Worm (Caenorhabditis elegans) whole organism, L2 larva: ENCODE measurements around the gene Y24D9A.7.

Experiments used
- gmeb-1 ChIP-seq: fragments of 150-350 bp; optimal IDR thresholded peaks from 2 replicates; lab custom pipeline; 2014; ENCODE audit warnings: missing biosample characterization, missing genetic modification characterization
- mab-5 ChIP-seq: fragments of 150-350 bp; optimal IDR thresholded peaks from 2 replicates; lab custom pipeline; 2014; ENCODE audit warnings: missing biosample characterization, missing genetic modification characterization
- mdl-1 ChIP-seq, 2 experiments: fragments of 150-350 bp in 1 of 2; sonication (generic microtip) in 1 of 2; optimal IDR thresholded peaks; 2 replicates each; lab custom pipeline; 2017; ENCODE audit warnings: missing biosample characterization in 2 of 2, missing genetic modification characterization in 2 of 2
- nhr-10 ChIP-seq: sonication (generic microtip); optimal IDR thresholded peaks from 2 replicates; lab custom pipeline; 2017; ENCODE audit warnings: missing biosample characterization, missing genetic modification characterization
- nhr-11 ChIP-seq: fragments of 150-350 bp; optimal IDR thresholded peaks from 2 replicates; lab custom pipeline; 2014; ENCODE audit warnings: missing biosample characterization, missing genetic modification characterization
- nhr-25 ChIP-seq: fragments of 150-350 bp; sonication (generic microtip); optimal IDR thresholded peaks from 3 replicates; lab custom pipeline; 2014; ENCODE audit warnings: missing biosample characterization, missing genetic modification characterization
- nhr-77 ChIP-seq: fragments of 150-350 bp; optimal IDR thresholded peaks from 2 replicates; lab custom pipeline; 2014; ENCODE audit warnings: missing biosample characterization, missing genetic modification characterization
- snpc-4 ChIP-seq: fragments of 150-350 bp; optimal IDR thresholded peaks from 2 replicates; lab custom pipeline; 2014; ENCODE audit warnings: missing biosample characterization, missing genetic modification characterization

DNA sequence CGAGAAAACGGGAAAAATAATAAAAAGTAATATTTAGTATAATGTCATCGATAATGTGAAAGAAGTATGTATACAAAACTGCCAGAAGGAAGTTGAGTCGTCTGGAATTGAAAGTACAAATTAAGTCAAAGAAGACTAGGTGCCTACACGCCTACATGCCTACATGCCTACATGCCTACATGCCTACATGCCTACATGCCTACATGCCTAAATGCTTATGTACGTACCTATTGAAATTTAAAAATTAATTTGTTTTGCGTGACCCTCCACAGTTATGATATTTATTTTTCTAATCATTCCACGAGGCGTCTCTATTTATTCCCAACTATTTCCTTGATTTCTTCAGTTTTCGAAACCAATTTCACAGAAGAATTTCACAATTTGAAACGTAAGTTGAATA lies 24.9 kb upstream of the Y24D9A.7 start, which contains the start of the genes str-185 and R08C7.5:
- TF ChIP-seq nhr-11 (tag; lab: Kevin White, UChicago) (no peak), nhr-10 (tag; lab: Kevin White, UChicago) (no peak), mab-5 (tag; lab: Kevin White, UChicago) (no peak), nhr-77 (no peak), gmeb-1 (no peak), mdl-1 (tag; optimal IDR thresholded peaks at IDR 0.05; lab: Kevin White, UChicago) (no peak), nhr-25 (tag; lab: Kevin White, UChicago) (no peak), snpc-4 (tag; lab: Kevin White, UChicago) (no peak)
